Worm (Caenorhabditis elegans): ENCODE measurements around the gene F14F3.5.

ce11 chrX:10569185-10569584 lies 40.2 kb upstream of the F14F3.5 start, which contains the start of gene bet-2:
- TF ChIP-seq nhr-12 (tag; optimal IDR thresholded peaks at IDR 0.05), result no peak
- no peak for TF ChIP-seq snpc-4 (tag; optimal IDR thresholded peaks at IDR 0.05)
- TF ChIP-seq elt-2 (tag; optimal IDR thresholded peaks at IDR 0.05), result no peak
- no peak for TF ChIP-seq lin-15B (tag; optimal IDR thresholded peaks at IDR 0.05)
- no peak for TF ChIP-seq eor-1 (tag; optimal IDR thresholded peaks at IDR 0.05)
- no peak for TF ChIP-seq ztf-11 (tag; optimal IDR thresholded peaks at IDR 0.05)
- no peak for TF ChIP-seq mdl-1 (tag; optimal IDR thresholded peaks at IDR 0.05)
